Worm (Caenorhabditis elegans): ENCODE measurements around the gene lgc-31.

DNA sequence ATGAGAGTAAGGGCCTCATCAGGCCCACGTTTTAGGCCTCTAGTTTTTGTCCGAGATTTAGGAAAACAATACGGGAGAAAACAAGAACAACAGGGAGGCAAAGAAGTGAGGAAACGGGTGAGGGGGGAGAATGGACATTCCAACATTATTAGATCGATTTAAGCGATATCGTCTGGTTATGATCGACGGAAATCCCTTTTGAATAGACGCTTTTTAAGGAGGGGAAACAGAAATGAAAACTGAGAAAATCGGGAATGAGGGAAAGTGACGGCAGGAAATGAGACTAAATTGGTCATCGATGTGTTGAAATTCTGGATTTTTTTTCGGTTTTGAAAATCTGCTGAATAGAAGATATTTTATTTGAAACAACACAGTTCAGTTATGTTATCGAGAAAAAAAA lies 57.4 kb downstream of the lgc-31 start, which contains the start of gene rocf-1:
- no peak for TF ChIP-seq egl-27 (tag; optimal IDR thresholded peaks at IDR 0.05)
- no peak for TF ChIP-seq skn-1 (tag; optimal IDR thresholded peaks at IDR 0.05)
- no peak for TF ChIP-seq ceh-82 (tag; optimal IDR thresholded peaks at IDR 0.05)
- TF ChIP-seq mab-5 (tag; optimal IDR thresholded peaks at IDR 0.05): no peak
- TF ChIP-seq ZK546.5 (tag; optimal IDR thresholded peaks at IDR 0.05): no peak
- no peak for TF ChIP-seq R02D3.7 (tag; optimal IDR thresholded peaks at IDR 0.05)
- TF ChIP-seq ztf-1 (GFP tag; conservative IDR thresholded peaks at IDR 0.05): no peak
- no peak for TF ChIP-seq lin-11 (tag; optimal IDR thresholded peaks at IDR 0.05)
- TF ChIP-seq ztf-11 (tag; optimal IDR thresholded peaks at IDR 0.05): no peak
- no peak for TF ChIP-seq ama-1 (optimal IDR thresholded peaks at IDR 0.05)
- no peak for TF ChIP-seq elt-1 (tag; optimal IDR thresholded peaks at IDR 0.05)
- TF ChIP-seq sem-4 (tag; optimal IDR thresholded peaks at IDR 0.05): no peak
